Fruit fly (Drosophila melanogaster) whole organism, embryonic: ENCODE data around the gene CG4586.

Source experiments
- Abd-B ChIP-seq: fragments of 200-800 bp; sonication (Bioruptor generic); optimal IDR thresholded peaks from 2 replicates; lab custom pipeline; 2018; ENCODE audit warnings: missing biosample characterization, mild to moderate bottlenecking, missing genetic modification characterization, moderate library complexity
- Ada2b ChIP-seq: fragments of 200-800 bp; sonication (Bioruptor generic); IDR thresholded peaks from 2 replicates; pipeline ENCODE4 v1.3.6; 2022; ENCODE audit warnings: missing biosample characterization, missing genetic modification characterization
- Bgb ChIP-seq: fragments of 200-800 bp; sonication (Bioruptor generic); IDR thresholded peaks from 2 replicates; pipeline ENCODE4 v1.3.6; 2022; ENCODE audit warnings: missing biosample characterization, missing genetic modification characterization; ENCODE audit not compliant: partially characterized antibody
- CG1024 ChIP-seq: fragments of 200-800 bp; sonication (Bioruptor generic); IDR thresholded peaks from 2 replicates; pipeline ENCODE4 v1.3.6; 2022; ENCODE audit warnings: missing biosample characterization, missing genetic modification characterization
- CG10366 ChIP-seq: fragments of 200-800 bp; sonication (Bioruptor generic); IDR thresholded peaks from 2 replicates; pipeline ENCODE4 v1.3.6; 2022; ENCODE audit warnings: missing biosample characterization, missing genetic modification characterization
- CG10431 ChIP-seq: fragments of 200-800 bp; sonication (Bioruptor generic); optimal IDR thresholded peaks from 3 replicates; lab custom pipeline; 2018; ENCODE audit warnings: missing biosample characterization, mild to moderate bottlenecking, missing genetic modification characterization
- CG10543 ChIP-seq: fragments of 200-800 bp; sonication (Bioruptor generic); optimal IDR thresholded peaks from 3 replicates; lab custom pipeline; 2017; ENCODE audit warnings: missing biosample characterization, mild to moderate bottlenecking, missing genetic modification characterization, moderate library complexity
- CG11398 ChIP-seq: fragments of 200-800 bp; sonication (Bioruptor generic); optimal IDR thresholded peaks from 2 replicates; lab custom pipeline; 2016; ENCODE audit warnings: missing biosample characterization, missing genetic modification characterization
- CG16863 ChIP-seq: fragments of 200-800 bp; sonication (Bioruptor generic); optimal IDR thresholded peaks from 3 replicates; lab custom pipeline; 2016; ENCODE audit warnings: missing biosample characterization, missing genetic modification characterization
- CG18262 ChIP-seq: fragments of 200-800 bp; optimal IDR thresholded peaks from 3 replicates; lab custom pipeline; 2019; ENCODE audit warnings: missing biosample characterization, mild to moderate bottlenecking, missing genetic modification characterization, moderate library complexity
- CG2129 ChIP-seq: fragments of 200-800 bp; sonication (Bioruptor generic); IDR thresholded peaks from 2 replicates; pipeline ENCODE4 v1.3.6; 2022; ENCODE audit warnings: missing biosample characterization, missing genetic modification characterization; ENCODE audit not compliant: partially characterized antibody
- CG2712 ChIP-seq: fragments of 200-800 bp; optimal IDR thresholded peaks from 3 replicates; lab custom pipeline; 2019; ENCODE audit warnings: missing biosample characterization, mild to moderate bottlenecking, missing genetic modification characterization, moderate library complexity
- CG2875 ChIP-seq: fragments of 200-800 bp; sonication (Bioruptor generic); optimal IDR thresholded peaks from 2 replicates; lab custom pipeline; 2017; ENCODE audit warnings: missing biosample characterization, mild to moderate bottlenecking, missing genetic modification characterization, missing genetic modification reagents
- CG30403 ChIP-seq: fragments of 200-800 bp; sonication (Bioruptor generic); optimal IDR thresholded peaks from 3 replicates; lab custom pipeline; 2016; ENCODE audit warnings: missing biosample characterization, missing genetic modification characterization
- CG3065 ChIP-seq: fragments of 200-800 bp; sonication (Bioruptor generic); optimal IDR thresholded peaks from 2 replicates; lab custom pipeline; 2016; ENCODE audit warnings: missing biosample characterization, missing genetic modification characterization
- CG32532 ChIP-seq: fragments of 200-800 bp; sonication (Bioruptor generic); IDR thresholded peaks from 2 replicates; pipeline ENCODE4 v1.3.6; 2022; ENCODE audit warnings: missing biosample characterization, missing genetic modification characterization
- CG42726 ChIP-seq: fragments of 200-800 bp; sonication (Bioruptor generic); IDR thresholded peaks from 2 replicates; pipeline ENCODE4 v1.3.6; 2022; ENCODE audit warnings: missing biosample characterization, missing genetic modification characterization; ENCODE audit not compliant: partially characterized antibody
- CG6254 ChIP-seq: fragments of 200-800 bp; sonication (Bioruptor generic); optimal IDR thresholded peaks from 3 replicates; lab custom pipeline; 2017; ENCODE audit warnings: mild to moderate bottlenecking, missing biosample characterization, missing genetic modification reagents, missing genetic modification characterization
- CG6813 ChIP-seq: fragments of 200-800 bp; sonication (Bioruptor generic); optimal IDR thresholded peaks from 2 replicates; lab custom pipeline; 2017; ENCODE audit warnings: missing biosample characterization, missing genetic modification characterization, mild to moderate bottlenecking, moderate library complexity, missing genetic modification reagents
- CG9797 ChIP-seq: fragments of 200-800 bp; sonication (Bioruptor generic); optimal IDR thresholded peaks from 3 replicates; lab custom pipeline; 2018; ENCODE audit warnings: missing biosample characterization, mild to moderate bottlenecking, missing genetic modification characterization
- CHES-1-like ChIP-seq: fragments of 200-800 bp; sonication (Bioruptor generic); optimal IDR thresholded peaks from 2 replicates; lab custom pipeline; 2016; ENCODE audit warnings: missing biosample characterization, missing genetic modification characterization
- Dek ChIP-seq: fragments of 200-800 bp; sonication (Bioruptor generic); optimal IDR thresholded peaks from 3 replicates; lab custom pipeline; 2019; ENCODE audit warnings: missing biosample characterization, mild to moderate bottlenecking, missing genetic modification characterization, moderate library complexity
- Dip2 ChIP-seq: fragments of 200-800 bp; sonication (Bioruptor generic); IDR thresholded peaks from 2 replicates; pipeline ENCODE4 v1.3.6; 2022; ENCODE audit warnings: missing biosample characterization, missing genetic modification characterization
- HLH54F ChIP-seq: fragments of 200-800 bp; sonication (Bioruptor generic); optimal IDR thresholded peaks from 3 replicates; lab custom pipeline; 2016; ENCODE audit warnings: missing biosample characterization, missing genetic modification characterization
- HLHmδ ChIP-seq: fragments of 200-800 bp; sonication (Bioruptor generic); optimal IDR thresholded peaks from 2 replicates; lab custom pipeline; 2018; ENCODE audit warnings: missing biosample characterization, mild to moderate bottlenecking, missing genetic modification characterization, moderate library complexity
- Hr39 ChIP-seq: fragments of >200 bp; optimal IDR thresholded peaks from 2 replicates; lab custom pipeline; 2017
- Mad ChIP-seq: fragments of 200-800 bp; sonication (Bioruptor generic); optimal IDR thresholded peaks from 2 replicates; lab custom pipeline; 2016; ENCODE audit warnings: missing biosample characterization, missing genetic modification characterization
- NC2β ChIP-seq: fragments of 200-800 bp; sonication (Bioruptor generic); optimal IDR thresholded peaks from 2 replicates; lab custom pipeline; 2016; ENCODE audit warnings: missing biosample characterization, missing genetic modification characterization
- NK7.1 ChIP-seq: fragments of 200-800 bp; sonication (Bioruptor generic); optimal IDR thresholded peaks from 3 replicates; lab custom pipeline; 2016; ENCODE audit warnings: missing biosample characterization, missing genetic modification characterization
- Oli ChIP-seq: fragments of 200-800 bp; sonication (Bioruptor generic); optimal IDR thresholded peaks from 2 replicates; lab custom pipeline; 2018; ENCODE audit warnings: missing biosample characterization, mild to moderate bottlenecking, missing genetic modification characterization, moderate library complexity
- Rfx ChIP-seq: fragments of 200-800 bp; sonication (Bioruptor generic); IDR thresholded peaks from 2 replicates; pipeline ENCODE4 v1.3.6; 2022; ENCODE audit warnings: missing biosample characterization, missing genetic modification characterization
- ab ChIP-seq: fragments of 200-800 bp; sonication (Bioruptor generic); optimal IDR thresholded peaks from 2 replicates; lab custom pipeline; 2016; ENCODE audit warnings: missing biosample characterization, missing genetic modification characterization
- ac ChIP-seq: fragments of 200-800 bp; sonication (Bioruptor generic); optimal IDR thresholded peaks from 3 replicates; lab custom pipeline; 2017; ENCODE audit warnings: missing biosample characterization, mild to moderate bottlenecking, missing genetic modification characterization
- ato ChIP-seq: fragments of 200-800 bp; sonication (Bioruptor generic); IDR thresholded peaks from 2 replicates; pipeline ENCODE4 v1.3.6; 2022; ENCODE audit warnings: missing biosample characterization, missing genetic modification characterization; ENCODE audit not compliant: partially characterized antibody
- bab2 ChIP-seq: fragments of 200-800 bp; sonication (Bioruptor generic); optimal IDR thresholded peaks from 2 replicates; lab custom pipeline; 2016; ENCODE audit warnings: missing biosample characterization, missing genetic modification characterization
- cato ChIP-seq: fragments of 200-800 bp; sonication (Bioruptor generic); optimal IDR thresholded peaks from 2 replicates; lab custom pipeline; 2016; ENCODE audit warnings: missing biosample characterization, missing genetic modification characterization, borderline replicate concordance
- chinmo ChIP-seq: fragments of 200-800 bp; sonication (Bioruptor generic); IDR thresholded peaks from 4 replicates; pipeline ENCODE4 v1.3.6; 2022; ENCODE audit warnings: missing biosample characterization, missing genetic modification characterization; ENCODE audit not compliant: partially characterized antibody
- danr ChIP-seq: fragments of 200-800 bp; sonication (Bioruptor generic); IDR thresholded peaks from 2 replicates; pipeline ENCODE4 v1.3.6; 2022; ENCODE audit warnings: missing biosample characterization, missing genetic modification characterization
- disco-r ChIP-seq: fragments of 200-800 bp; sonication (Bioruptor generic); optimal IDR thresholded peaks from 2 replicates; lab custom pipeline; 2016; ENCODE audit warnings: missing biosample characterization, missing genetic modification characterization
- fru ChIP-seq: fragments of >200 bp; optimal IDR thresholded peaks from 2 replicates; lab custom pipeline; 2017
- gfzf ChIP-seq: fragments of 200-800 bp; sonication (Bioruptor generic); optimal IDR thresholded peaks from 2 replicates; lab custom pipeline; 2016; ENCODE audit warnings: missing biosample characterization, mild to moderate bottlenecking, missing genetic modification characterization, moderate library complexity
- gsb-n ChIP-seq: fragments of 200-800 bp; sonication (Bioruptor generic); optimal IDR thresholded peaks from 3 replicates; lab custom pipeline; 2018; ENCODE audit warnings: missing biosample characterization, mild to moderate bottlenecking, missing genetic modification characterization
- kni ChIP-seq: fragments of 200-800 bp; sonication (Bioruptor generic); optimal IDR thresholded peaks from 3 replicates; lab custom pipeline; 2017; ENCODE audit warnings: mild to moderate bottlenecking, missing biosample characterization, missing genetic modification reagents, missing genetic modification characterization
- mam ChIP-seq: fragments of 200-800 bp; sonication (Bioruptor generic); optimal IDR thresholded peaks from 3 replicates; lab custom pipeline; 2016; ENCODE audit warnings: missing biosample characterization, missing genetic modification characterization
- otp ChIP-seq: fragments of 200-800 bp; sonication (Bioruptor generic); IDR thresholded peaks from 3 replicates; pipeline ENCODE4, ENCODE4 v1.3.6; 2022; ENCODE audit warnings: missing biosample characterization, missing genetic modification characterization
- slp2 ChIP-seq: fragments of 200-800 bp; sonication (Bioruptor generic); optimal IDR thresholded peaks from 2 replicates; lab custom pipeline; 2016; ENCODE audit warnings: missing biosample characterization, missing genetic modification characterization
- stc ChIP-seq: fragments of 200-800 bp; sonication (Bioruptor generic); IDR thresholded peaks from 2 replicates; pipeline ENCODE4 v1.3.6; 2022; ENCODE audit warnings: missing biosample characterization, missing genetic modification characterization
- sug ChIP-seq: fragments of 200-800 bp; optimal IDR thresholded peaks from 2 replicates; lab custom pipeline; 2019; ENCODE audit warnings: missing biosample characterization, mild to moderate bottlenecking, missing genetic modification characterization, moderate library complexity
- tio ChIP-seq: fragments of 200-800 bp; sonication (Bioruptor generic); optimal IDR thresholded peaks from 2 replicates; lab custom pipeline; 2017; ENCODE audit warnings: missing biosample characterization, missing genetic modification characterization, inconsistent platforms
- unc-4 ChIP-seq: fragments of 200-800 bp; sonication (Bioruptor generic); IDR thresholded peaks from 2 replicates; pipeline ENCODE4 v1.3.6; 2022; ENCODE audit warnings: missing biosample characterization, missing genetic modification characterization; ENCODE audit not compliant: partially characterized antibody
- usp ChIP-seq: fragments of >200 bp; optimal IDR thresholded peaks from 2 replicates; lab custom pipeline; 2017; ENCODE audit warnings: missing biosample characterization, missing genetic modification characterization

The CG4586 gene

dm6 chrX:7014931-7015428 lies 45.3 kb downstream of the CG4586 start (continued):
- TF ChIP-seq ac, result no peak
- no peak for TF ChIP-seq CG11398
- no peak for TF ChIP-seq HLHmδ (GFP tag; lab: Kevin White, UChicago)
- TF ChIP-seq mam (GFP tag; lab: Kevin White, UChicago), result peak; percentile 74
- peak; percentile 23 for TF ChIP-seq tio (GFP tag; lab: Kevin White, UChicago)
- no peak for TF ChIP-seq CG9797 (GFP tag; lab: Kevin White, UChicago)
- TF ChIP-seq CG10431 (GFP tag; lab: Kevin White, UChicago), result no peak
- no peak for TF ChIP-seq fru (lab: Kevin White, UChicago)
- peak; percentile 31 for TF ChIP-seq CG16863 (GFP tag; lab: Kevin White, UChicago)
- peak; percentile 79; the same call in 2 of the 4 replicates for TF ChIP-seq chinmo (GFP tag; lab: Robert Waterston, UW)
- peak; percentile 21 for TF ChIP-seq CG10543 (GFP tag; lab: Kevin White, UChicago)
- 0 out of 2 replicates have a peak, but pooled peaks have one; percentile 3 for TF ChIP-seq CG1024 (GFP tag; lab: Robert Waterston, UW)
- TF ChIP-seq disco-r (GFP tag; lab: Kevin White, UChicago), result no peak
- TF ChIP-seq HLH54F (GFP tag; lab: Kevin White, UChicago), result peak; percentile 44
- no peak for TF ChIP-seq danr (GFP tag; lab: Robert Waterston, UW)
- TF ChIP-seq CG2875 (GFP tag; lab: Kevin White, UChicago), result peak; percentile 28
- TF ChIP-seq otp (GFP tag; lab: Robert Waterston, UW), result no peak
- TF ChIP-seq Hr39, result no peak
- TF ChIP-seq CHES-1-like, result no peak
- peak; percentile 52 for TF ChIP-seq CG30403 (GFP tag; lab: Kevin White, UChicago)
- TF ChIP-seq ab (GFP tag; lab: Kevin White, UChicago), result no peak
- TF ChIP-seq unc-4 (GFP tag; lab: Robert Waterston, UW), result peak; percentile 71
- no peak for TF ChIP-seq usp (GFP tag; lab: Kevin White, UChicago)
- no peak for TF ChIP-seq CG3065 (GFP tag; lab: Kevin White, UChicago)
- TF ChIP-seq slp2 (GFP tag; lab: Kevin White, UChicago), result no peak
- TF ChIP-seq Oli, result no peak
- no peak for TF ChIP-seq CG6254 (GFP tag; lab: Kevin White, UChicago)
- peak; percentile 27 for TF ChIP-seq gfzf (GFP tag; lab: Kevin White, UChicago)
- TF ChIP-seq Dip2 (GFP tag; lab: Robert Waterston, UW), result peak; percentile 93
- TF ChIP-seq NK7.1, result peak; percentile 17
- TF ChIP-seq Ada2b (GFP tag; lab: Robert Waterston, UW), result peak; percentile 25
- peak; percentile 67 for TF ChIP-seq bab2
- no peak for TF ChIP-seq kni (GFP tag; lab: Kevin White, UChicago)
- TF ChIP-seq cato, result no peak
- TF ChIP-seq CG42726 (GFP tag; lab: Robert Waterston, UW), result peak; percentile 67; the same call in 1 of the 2 replicates
- TF ChIP-seq CG10366, result peak; percentile 10; the same call in 1 of the 2 replicates
- TF ChIP-seq Abd-B (GFP tag; lab: Kevin White, UChicago), result peak; percentile 48
- peak; percentile 85 for TF ChIP-seq Bgb (GFP tag; lab: Robert Waterston, UW)
- 0 out of 2 replicates have a peak, but pooled peaks have one; percentile 23 for TF ChIP-seq CG2129 (GFP tag; lab: Robert Waterston, UW)
- peak; percentile 76 for TF ChIP-seq Rfx (GFP tag; lab: Robert Waterston, UW)
- peak; percentile 62 for TF ChIP-seq sug (tag; lab: Kevin White, UChicago)
- peak; percentile 10 for TF ChIP-seq NC2β
- TF ChIP-seq gsb-n (tag; lab: Kevin White, UChicago), result peak; percentile 12
- TF ChIP-seq Dek (tag; lab: Kevin White, UChicago), result peak; percentile 35
- TF ChIP-seq stc (GFP tag; lab: Robert Waterston, UW), result no peak; the same call in 1 of the 2 replicates
- TF ChIP-seq CG18262 (tag; lab: Kevin White, UChicago), result peak; percentile 38
- TF ChIP-seq CG32532, result peak; percentile 77
- TF ChIP-seq Mad (GFP tag; lab: Kevin White, UChicago), result peak; percentile 27
- TF ChIP-seq ato (GFP tag; lab: Robert Waterston, UW), result 0 out of 2 replicates have a peak, but pooled peaks have one; percentile 42
- no peak for TF ChIP-seq CG6813 (GFP tag; lab: Kevin White, UChicago)
- TF ChIP-seq CG2712 (tag; lab: Kevin White, UChicago), result peak; percentile 53
